Worm (Caenorhabditis elegans) whole organism, L4 larva: ENCODE results near the gene fah-1.
A peak's percentile ranks its signal among the peaks of the same experiment; 100 is the strongest.

ENCODE experiments used
- D1046.2 ChIP-seq: fragments of 200-800 bp; sonication (Bioruptor generic); IDR thresholded peaks from 2 replicates; pipeline ENCODE4 v1.3.6; 2022; ENCODE audit warnings: missing genetic modification characterization, missing compliant biosample characterization
- F10B5.3 ChIP-seq: sonication (generic microtip); optimal IDR thresholded peaks from 2 replicates; lab custom pipeline; 2016; ENCODE audit warnings: mild to moderate bottlenecking, missing genetic modification characterization, missing compliant biosample characterization
- F49E8.2 ChIP-seq: sonication (generic microtip); optimal IDR thresholded peaks from 2 replicates; lab custom pipeline; 2016; ENCODE audit warnings: missing compliant biosample characterization, mild to moderate bottlenecking, missing genetic modification characterization, borderline replicate concordance
- Y5F2A.4 ChIP-seq: fragments of 200-800 bp; sonication (Bioruptor generic); optimal IDR thresholded peaks from 2 replicates; lab custom pipeline; 2018; ENCODE audit warnings: mild to moderate bottlenecking, missing genetic modification characterization, missing compliant biosample characterization
- ZK337.2 ChIP-seq: fragments of 200-800 bp; sonication (Bioruptor generic); IDR thresholded peaks from 2 replicates; pipeline ENCODE4 v1.3.6; 2022; ENCODE audit warnings: missing genetic modification reagents, missing genetic modification characterization, missing compliant biosample characterization
- ZK546.5 ChIP-seq, 2 experiments: sonication (generic microtip); optimal IDR thresholded peaks; 2 replicates each; lab custom pipeline; 2017; ENCODE audit warnings: missing biosample characterization in 2 of 2, missing genetic modification characterization in 2 of 2
- ama-1 ChIP-seq: fragments of 150-350 bp; optimal IDR thresholded peaks from 2 replicates; lab custom pipeline; 2014; ENCODE audit warnings: inconsistent platforms, mixed read lengths
- attf-4 ChIP-seq: sonication (generic microtip); optimal IDR thresholded peaks from 3 replicates; lab custom pipeline; 2017; ENCODE audit warnings: missing biosample characterization, missing genetic modification characterization
- ceh-20 ChIP-seq: fragments of 200-800 bp; sonication (Bioruptor generic); IDR thresholded peaks from 2 replicates; pipeline ENCODE4 v1.3.6; 2022; ENCODE audit warnings: missing genetic modification reagents, missing genetic modification characterization, missing compliant biosample characterization
- ceh-44 ChIP-seq: fragments of 200-800 bp; sonication (Bioruptor generic); IDR thresholded peaks from 2 replicates; pipeline ENCODE4 v1.3.6; 2022; ENCODE audit warnings: missing genetic modification reagents, missing genetic modification characterization, missing compliant biosample characterization
- ceh-82 ChIP-seq: sonication (generic microtip); optimal IDR thresholded peaks from 2 replicates; lab custom pipeline; 2017; ENCODE audit warnings: missing biosample characterization, missing genetic modification characterization
- ces-1 ChIP-seq: fragments of 150-350 bp; sonication (generic microtip); optimal IDR thresholded peaks from 4 replicates; lab custom pipeline; 2014; ENCODE audit warnings: missing biosample characterization, missing genetic modification reagents, missing genetic modification characterization
- daf-16 ChIP-seq, 3 experiments: sonication (generic microtip); optimal IDR thresholded peaks; 2 replicates each; lab custom pipeline; 2016 to 2017; ENCODE audit warnings: missing genetic modification characterization in 3 of 3, missing genetic modification reagents in 3 of 3, mild to moderate bottlenecking in 2 of 3, missing compliant biosample characterization in 2 of 3, missing biosample characterization in 1 of 3, moderate library complexity in 1 of 3
- daf-19 ChIP-seq: fragments of 200-800 bp; sonication (Bioruptor generic); conservative IDR thresholded peaks from 2 replicates; pipeline ENCODE4 v1.3.6; 2022; ENCODE audit warnings: missing genetic modification characterization, missing compliant biosample characterization
- dmd-6 ChIP-seq: fragments of 200-800 bp; sonication (Bioruptor generic); IDR thresholded peaks from 2 replicates; pipeline ENCODE4 v1.3.6; 2022; ENCODE audit warnings: missing genetic modification reagents, missing genetic modification characterization, missing compliant biosample characterization
- dve-1 ChIP-seq: sonication (generic microtip); optimal IDR thresholded peaks from 2 replicates; lab custom pipeline; 2017; ENCODE audit warnings: antibody characterized with exemption, mild to moderate bottlenecking, missing genetic modification characterization, missing compliant biosample characterization; ENCODE audit not compliant: insufficient read depth
- egl-27 ChIP-seq: sonication (generic microtip); optimal IDR thresholded peaks from 3 replicates; lab custom pipeline; 2017; ENCODE audit warnings: missing biosample characterization, missing genetic modification reagents, missing genetic modification characterization
- egl-43 ChIP-seq: fragments of 200-800 bp; sonication (Bioruptor generic); IDR thresholded peaks from 2 replicates; pipeline ENCODE4 v1.3.6; 2022; ENCODE audit warnings: missing genetic modification reagents, missing genetic modification characterization, missing compliant biosample characterization
- gei-8 ChIP-seq: fragments of 200-800 bp; sonication (Bioruptor generic); optimal IDR thresholded peaks from 2 replicates; lab custom pipeline; 2018; ENCODE audit warnings: mild to moderate bottlenecking, missing genetic modification characterization, missing compliant biosample characterization
- hif-1 ChIP-seq, 2 experiments: sonication (generic microtip); optimal IDR thresholded peaks; 2 replicates each; lab custom pipeline; 2016 to 2017; ENCODE audit warnings: missing compliant biosample characterization in 2 of 2, missing genetic modification characterization in 2 of 2, missing genetic modification reagents in 2 of 2, missing genotype in 2 of 2, mild to moderate bottlenecking in 1 of 2
- hlh-11 ChIP-seq: fragments of 200-800 bp; sonication (Bioruptor generic); optimal IDR thresholded peaks from 2 replicates; lab custom pipeline; 2018; ENCODE audit warnings: mild to moderate bottlenecking, missing genetic modification characterization, missing compliant biosample characterization
- jun-1 ChIP-seq: fragments of 150-350 bp; optimal IDR thresholded peaks from 2 replicates; lab custom pipeline; 2014; ENCODE audit warnings: missing biosample characterization, missing genetic modification reagents, missing genetic modification characterization
- lin-15B ChIP-seq: fragments of 150-350 bp; sonication (generic microtip); optimal IDR thresholded peaks from 3 replicates; lab custom pipeline; 2014; ENCODE audit warnings: missing biosample characterization, missing genetic modification characterization
- mdl-1 ChIP-seq, 2 experiments: fragments of 150-350 bp in 1 of 2; sonication (generic microtip) in 1 of 2; optimal IDR thresholded peaks; 2 replicates each; lab custom pipeline; 2014 to 2017; ENCODE audit warnings: missing biosample characterization in 2 of 2, missing genetic modification characterization in 2 of 2
- mdt-29 ChIP-seq: fragments of 200-800 bp; sonication (Bioruptor generic); IDR thresholded peaks from 2 replicates; pipeline ENCODE4 v1.3.6; 2022; ENCODE audit warnings: missing genetic modification reagents, missing genetic modification characterization, missing compliant biosample characterization
- nhr-10 ChIP-seq: fragments of 150-350 bp; optimal IDR thresholded peaks from 2 replicates; lab custom pipeline; 2014; ENCODE audit warnings: missing biosample characterization, missing genetic modification characterization
- nhr-11 ChIP-seq: fragments of 150-350 bp; optimal IDR thresholded peaks from 2 replicates; lab custom pipeline; 2014; ENCODE audit warnings: missing biosample characterization, missing genetic modification characterization
- nhr-237 ChIP-seq: sonication (generic microtip); optimal IDR thresholded peaks from 2 replicates; lab custom pipeline; 2017; ENCODE audit warnings: missing biosample characterization, missing genetic modification characterization
- nhr-28 ChIP-seq: fragments of 150-350 bp; optimal IDR thresholded peaks from 2 replicates; lab custom pipeline; 2014; ENCODE audit warnings: missing biosample characterization, missing genetic modification characterization
- nhr-42 ChIP-seq: fragments of 200-800 bp; sonication (Bioruptor generic); IDR thresholded peaks from 2 replicates; pipeline ENCODE4 v1.3.6; 2022; ENCODE audit warnings: missing genetic modification characterization, missing compliant biosample characterization
- nhr-48 ChIP-seq: sonication (generic microtip); optimal IDR thresholded peaks from 2 replicates; lab custom pipeline; 2016; ENCODE audit warnings: mild to moderate bottlenecking, missing genetic modification characterization, missing compliant biosample characterization
- nhr-76 ChIP-seq: fragments of 150-350 bp; optimal IDR thresholded peaks from 2 replicates; lab custom pipeline; 2014; ENCODE audit warnings: missing biosample characterization, missing genetic modification characterization
- nhr-77 ChIP-seq: fragments of 150-350 bp; optimal IDR thresholded peaks from 2 replicates; lab custom pipeline; 2014; ENCODE audit warnings: missing biosample characterization, missing genetic modification characterization
- php-3 ChIP-seq: fragments of 200-800 bp; sonication (Bioruptor generic); IDR thresholded peaks from 2 replicates; pipeline ENCODE4 v1.3.6; 2022; ENCODE audit warnings: missing genetic modification reagents, missing genetic modification characterization, missing compliant biosample characterization
- pqm-1 ChIP-seq: sonication (generic microtip); optimal IDR thresholded peaks from 2 replicates; lab custom pipeline; 2017; ENCODE audit warnings: missing biosample characterization, missing genetic modification characterization
- set-16 ChIP-seq: fragments of 200-800 bp; sonication (Bioruptor generic); IDR thresholded peaks from 2 replicates; pipeline ENCODE4 v1.3.6; 2022; ENCODE audit warnings: missing genetic modification reagents, missing genetic modification characterization, missing compliant biosample characterization
- unc-62 ChIP-seq, 3 experiments: fragments of 150-350 bp in 1 of 3; sonication (generic microtip); optimal IDR thresholded peaks in 2 of 3; peaks in 1 of 3; 1 replicate in 1 of 3; 2 replicates in 2 of 3; lab custom pipeline; 2014 to 2017; ENCODE audit warnings: missing biosample characterization in 3 of 3, missing genetic modification characterization in 3 of 3, missing genetic modification reagents in 3 of 3, missing genotype in 1 of 3

The fah-1 gene

DNA sequence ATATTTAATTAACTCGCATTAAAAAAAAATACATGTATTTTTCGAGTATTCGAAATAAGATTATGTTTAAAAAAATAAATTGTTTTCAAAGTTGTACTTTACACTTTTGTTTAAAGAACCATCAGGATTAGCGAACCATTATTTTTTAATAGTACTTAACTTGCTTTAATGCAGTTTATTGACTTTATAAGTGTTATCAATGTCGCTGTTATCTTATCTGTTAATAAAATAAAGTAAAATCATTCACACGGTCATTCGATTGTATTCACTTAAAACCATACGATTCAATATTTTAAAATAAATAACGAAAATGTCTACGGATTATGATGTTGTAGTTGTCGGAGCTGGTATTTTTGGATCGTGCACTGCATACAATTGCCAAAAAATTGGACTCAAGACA is 27.8 kb upstream of the fah-1 start, which contains the start of gene C15B12.1:
C15B12.1 (plus strand) TSS at position 271 of the 400 bp plus-strand sequence.
- TF ChIP-seq php-3 (GFP tag; lab: Robert Waterston, UW) = peak; percentile 70
- TF ChIP-seq ceh-44 (GFP tag; lab: Robert Waterston, UW) = no peak
- TF ChIP-seq daf-19 (GFP tag; lab: Robert Waterston, UW) = no peak
- no peak for TF ChIP-seq attf-4
- TF ChIP-seq nhr-10 (tag; lab: Kevin White, UChicago) = no peak
- no peak for TF ChIP-seq ceh-20 (GFP tag; lab: Robert Waterston, UW)
- no peak for TF ChIP-seq ces-1 (GFP tag; lab: Kevin White, UChicago)
- no peak for TF ChIP-seq nhr-237 (tag; lab: Kevin White, UChicago)
- TF ChIP-seq ZK546.5 (tag; optimal IDR thresholded peaks at IDR 0.05; lab: Kevin White, UChicago) = no peak
- TF ChIP-seq dve-1 (tag; lab: Kevin White, UChicago) = peak; percentile 36
- no peak for TF ChIP-seq nhr-11 (tag; lab: Kevin White, UChicago)
- no peak for TF ChIP-seq ZK337.2 (GFP tag; lab: Robert Waterston, UW)
- TF ChIP-seq pqm-1 (tag; lab: Kevin White, UChicago) = peak; percentile 16
- no peak for TF ChIP-seq egl-27 (tag; lab: Kevin White, UChicago)
- no peak for TF ChIP-seq mdl-1 (tag; optimal IDR thresholded peaks at IDR 0.05; lab: Kevin White, UChicago)
- TF ChIP-seq nhr-76 (tag; lab: Kevin White, UChicago) = no peak
- TF ChIP-seq ceh-82 (tag; lab: Kevin White, UChicago) = no peak
- TF ChIP-seq hif-1 (tag; optimal IDR thresholded peaks at IDR 0.05; lab: Kevin White, UChicago) = no peak
- peak; percentile 22 for TF ChIP-seq nhr-28 (tag; lab: Kevin White, UChicago)
- TF ChIP-seq, all 104 proteins: peak for 4

DNA sequence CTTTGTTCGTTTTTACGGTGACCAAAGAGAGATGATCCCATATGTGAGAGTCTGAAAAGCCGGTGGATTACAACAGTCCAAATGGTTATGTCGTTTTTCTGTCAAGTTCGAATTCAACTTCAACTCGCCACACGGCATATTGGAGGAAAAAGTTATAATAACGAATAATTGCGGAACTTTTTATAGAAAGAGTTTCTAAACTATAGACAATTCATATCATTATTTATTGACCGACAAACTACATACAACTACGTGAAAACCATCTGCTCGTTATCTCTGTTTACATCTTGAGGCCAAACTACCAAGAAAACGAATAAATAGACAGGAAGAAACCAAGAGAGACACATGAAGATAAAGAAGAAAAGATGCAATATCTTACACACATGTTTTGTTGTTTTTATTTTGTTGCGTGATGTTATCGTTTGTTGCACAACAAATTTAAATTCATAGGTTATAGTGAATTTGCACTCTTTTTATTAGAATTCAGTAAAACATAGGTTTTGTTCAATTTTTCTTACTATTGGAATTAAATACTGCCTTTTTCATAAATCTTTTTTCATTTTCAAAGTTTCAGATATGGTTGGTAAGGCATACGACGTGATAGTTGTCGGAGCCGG is 25.1 kb upstream of the fah-1 start, which contains the start of the genes C15B12.4 and C15B12.8:
C15B12.4 (minus strand) TSS at position 51 of the 617 bp plus-strand sequence.
C15B12.8 (plus strand) TSS at position 567 of the 617 bp plus-strand sequence.
- TF ChIP-seq unc-62 (GFP tag; optimal IDR thresholded peaks at IDR 0.05 in 1 of 2; lab: Kevin White, UChicago) (peak in 1 of 2 experiments; percentile 17), unc-62 (tag; optimal IDR thresholded peaks at IDR 0.05; lab: Kevin White, UChicago) (no peak), daf-16 (GFP tag; optimal IDR thresholded peaks at IDR 0.05; lab: Kevin White, UChicago) (peak in 1 of 2 experiments; percentile 87), daf-16 (tag; optimal IDR thresholded peaks at IDR 0.05; lab: Kevin White, UChicago) (no peak), nhr-42 (GFP tag; lab: Robert Waterston, UW) (no peak)

DNA sequence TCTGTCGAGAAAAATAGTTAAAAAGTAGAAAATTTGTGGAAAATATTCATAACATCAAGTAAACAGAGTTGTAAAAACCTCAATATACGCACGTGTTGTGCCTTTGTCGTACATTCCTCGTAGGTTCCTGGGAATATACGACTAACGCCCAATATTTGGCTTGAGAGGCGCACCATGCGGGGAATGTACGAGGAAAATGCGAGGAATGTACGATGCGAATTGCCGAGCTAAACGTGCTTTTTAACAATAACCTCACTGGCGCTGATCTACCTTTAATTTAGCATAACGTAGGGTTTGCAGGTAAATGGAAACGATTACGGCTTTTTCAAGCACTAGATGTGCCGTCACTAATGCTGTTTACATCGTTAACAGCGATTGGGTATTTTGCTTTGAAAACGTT is 19.8 kb upstream of the fah-1 start, which contains the start of gene C15B12.9:
C15B12.9 (plus strand) TSS at position 301 of the 400 bp plus-strand sequence.
- TF ChIP-seq unc-62 (GFP tag; optimal IDR thresholded peaks at IDR 0.05 in 1 of 2; lab: Kevin White, UChicago) (peak in 1 of 2 experiments; percentile 42), unc-62 (tag; optimal IDR thresholded peaks at IDR 0.05; lab: Kevin White, UChicago) (no peak), nhr-10 (tag; lab: Kevin White, UChicago) (no peak)

DNA sequence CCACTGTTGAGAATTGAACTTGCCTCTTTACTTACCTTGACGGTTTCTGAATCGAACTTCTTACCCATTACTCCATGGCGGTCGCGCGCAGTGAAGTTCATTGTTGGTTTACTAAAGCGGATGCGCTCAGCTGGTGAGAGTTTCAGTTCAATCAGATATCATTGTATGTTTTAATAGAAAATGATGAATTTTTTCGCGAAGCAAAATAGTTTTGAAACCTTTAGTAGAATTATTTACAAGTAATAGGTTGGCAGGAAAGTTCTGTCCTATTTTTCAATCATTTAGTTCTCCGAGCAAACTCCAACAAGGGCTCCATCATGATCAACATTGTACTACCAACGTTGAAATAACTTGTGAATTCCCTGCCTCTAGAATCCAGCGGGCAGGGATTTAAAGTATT is 18.7 kb upstream of the fah-1 start, which contains the start of gene C15B12.3:
C15B12.3 (minus strand) TSS at position 101 of the 400 bp plus-strand sequence.
- TF ChIP-seq unc-62 (GFP tag; optimal IDR thresholded peaks at IDR 0.05 in 1 of 2; lab: Kevin White, UChicago) (peak in 1 of 2 experiments; percentile 57), unc-62 (tag; optimal IDR thresholded peaks at IDR 0.05; lab: Kevin White, UChicago) (no peak), nhr-11 (tag; lab: Kevin White, UChicago) (no peak), ama-1 (lab: Kevin White, UChicago) (no peak)
- TF ChIP-seq, all 104 proteins: peak for 1

DNA sequence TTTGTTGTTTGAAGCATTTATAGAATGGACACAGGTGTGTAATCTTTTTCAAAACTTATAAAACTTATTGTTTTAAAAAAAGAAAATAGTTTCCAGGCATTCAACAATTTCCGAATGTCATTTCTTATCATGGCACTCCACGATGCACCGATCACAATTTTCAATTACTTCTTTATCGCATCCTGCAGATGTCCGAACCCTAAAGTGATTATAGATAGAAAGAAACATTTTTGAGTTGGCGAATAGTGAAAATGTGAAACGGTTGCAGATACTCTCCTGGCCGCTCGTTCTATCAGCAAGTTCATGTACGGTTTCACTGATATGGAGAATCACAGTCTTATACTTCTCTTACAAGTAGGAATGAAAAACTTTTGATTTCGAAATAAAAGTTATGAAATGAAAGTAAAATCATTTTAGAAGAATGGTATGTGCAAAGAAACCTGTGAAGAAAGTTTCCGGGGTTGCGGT is 14.3 kb upstream of the fah-1 start, which contains the start of gene C15B12.2:
C15B12.2 (plus strand) TSS at position 418 of the 468 bp plus-strand sequence.
- TF ChIP-seq mdt-29 (GFP tag; lab: Robert Waterston, UW) (no peak), lin-15B (tag; lab: Kevin White, UChicago) (no peak), dve-1 (tag; lab: Kevin White, UChicago) (peak; percentile 54), egl-43 (GFP tag; lab: Robert Waterston, UW) (no peak), pqm-1 (tag; lab: Kevin White, UChicago) (peak; percentile 84), ces-1 (GFP tag; lab: Kevin White, UChicago) (no peak), jun-1 (tag; lab: Kevin White, UChicago) (no peak), daf-16 (GFP tag; optimal IDR thresholded peaks at IDR 0.05; lab: Kevin White, UChicago) (no peak), daf-16 (tag; optimal IDR thresholded peaks at IDR 0.05; lab: Kevin White, UChicago) (peak; percentile 56), ama-1 (lab: Kevin White, UChicago) (no peak), gei-8 (no peak), ceh-82 (tag; lab: Kevin White, UChicago) (no peak), ceh-44 (GFP tag; lab: Robert Waterston, UW) (no peak), Y5F2A.4 (GFP tag; lab: Kevin White, UChicago) (no peak), ceh-20 (GFP tag; lab: Robert Waterston, UW) (no peak), nhr-28 (tag; lab: Kevin White, UChicago) (peak; percentile 15), F10B5.3 (tag; lab: Kevin White, UChicago) (no peak), D1046.2 (GFP tag; lab: Robert Waterston, UW) (no peak), set-16 (no peak), nhr-48 (tag; lab: Kevin White, UChicago) (no peak), F49E8.2 (no peak), nhr-77 (no peak), hlh-11 (tag; lab: Kevin White, UChicago) (no peak), dmd-6 (GFP tag; lab: Robert Waterston, UW) (peak; percentile 68)
